Worm (Caenorhabditis elegans) whole organism, midembryonic: ENCODE results near the gene F46B6.9.

Experiments used
- T22C8.4 ChIP-seq: fragments of 200-800 bp; sonication (Bioruptor generic); IDR thresholded peaks from 2 replicates; pipeline ENCODE4 v1.3.6; 2022; ENCODE audit warnings: missing genetic modification characterization, missing compliant biosample characterization
- cog-1 ChIP-seq: sonication (generic microtip); optimal IDR thresholded peaks from 2 replicates; lab custom pipeline; 2016; ENCODE audit warnings: missing genetic modification characterization, missing compliant biosample characterization
- flt-1 ChIP-seq: fragments of 200-800 bp; sonication (Bioruptor generic); IDR thresholded peaks from 2 replicates; pipeline ENCODE4 v1.3.6; 2022; ENCODE audit warnings: missing genetic modification characterization, missing compliant biosample characterization
- klf-2 ChIP-seq: fragments of 200-800 bp; sonication (Bioruptor generic); conservative IDR thresholded peaks from 2 replicates; pipeline ENCODE4 v1.3.6; 2022; ENCODE audit warnings: missing genetic modification reagents, missing genetic modification characterization, missing compliant biosample characterization
- ref-1 ChIP-seq: fragments of 200-800 bp; sonication (Bioruptor generic); conservative IDR thresholded peaks from 2 replicates; pipeline ENCODE4 v1.3.6; 2022; ENCODE audit warnings: missing genetic modification reagents, missing genetic modification characterization, missing compliant biosample characterization
- tab-1 ChIP-seq: fragments of 200-800 bp; sonication (Bioruptor generic); IDR thresholded peaks from 2 replicates; pipeline ENCODE4 v1.3.6; 2022; ENCODE audit warnings: missing genetic modification characterization, missing compliant biosample characterization
- ztf-23 ChIP-seq: fragments of 200-800 bp; sonication (Bioruptor generic); IDR thresholded peaks from 2 replicates; pipeline ENCODE4 v1.3.6; 2022; ENCODE audit warnings: missing genetic modification reagents, missing genetic modification characterization, missing compliant biosample characterization
- ztf-29 ChIP-seq: fragments of 200-800 bp; sonication (Bioruptor generic); IDR thresholded peaks from 2 replicates; pipeline ENCODE4 v1.3.6; 2022; ENCODE audit warnings: missing genetic modification reagents, missing genetic modification characterization, missing compliant biosample characterization

DNA sequence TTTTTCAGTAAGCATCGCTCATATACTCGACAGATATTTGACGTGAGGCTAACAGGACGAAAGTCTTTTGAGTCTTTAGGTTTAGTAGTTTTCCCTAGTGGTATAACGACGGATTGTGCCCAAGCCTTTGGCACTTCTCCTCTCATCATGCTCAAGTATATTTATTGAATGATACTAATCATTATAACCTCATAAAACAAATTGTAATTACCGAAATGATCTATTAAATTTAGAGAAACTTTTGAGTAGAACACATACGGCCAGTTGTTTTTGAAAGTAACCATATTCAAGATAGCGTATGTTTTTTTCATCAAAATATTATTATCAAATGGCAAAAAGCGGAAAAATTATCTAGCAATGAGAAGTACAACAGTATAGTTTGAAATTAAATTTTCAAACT is 25.4 kb upstream of the F46B6.9 start:
- no peak for TF ChIP-seq flt-1
- no peak for TF ChIP-seq cog-1
- no peak for TF ChIP-seq klf-2 (GFP tag; lab: Robert Waterston, UW)
- TF ChIP-seq T22C8.4 (GFP tag; lab: Robert Waterston, UW): no peak
- no peak for TF ChIP-seq tab-1 (GFP tag; lab: Robert Waterston, UW)
- no peak for TF ChIP-seq ref-1 (GFP tag; lab: Robert Waterston, UW)
- no peak for TF ChIP-seq ztf-29 (GFP tag; lab: Robert Waterston, UW)
- no peak for TF ChIP-seq ztf-23 (GFP tag; lab: Robert Waterston, UW)
